Fruit fly (Drosophila melanogaster): ENCODE data around the gene CG42570.
A peak's percentile ranks its signal among the peaks of the same experiment; 100 is the strongest.

Gene CG42570

DNA sequence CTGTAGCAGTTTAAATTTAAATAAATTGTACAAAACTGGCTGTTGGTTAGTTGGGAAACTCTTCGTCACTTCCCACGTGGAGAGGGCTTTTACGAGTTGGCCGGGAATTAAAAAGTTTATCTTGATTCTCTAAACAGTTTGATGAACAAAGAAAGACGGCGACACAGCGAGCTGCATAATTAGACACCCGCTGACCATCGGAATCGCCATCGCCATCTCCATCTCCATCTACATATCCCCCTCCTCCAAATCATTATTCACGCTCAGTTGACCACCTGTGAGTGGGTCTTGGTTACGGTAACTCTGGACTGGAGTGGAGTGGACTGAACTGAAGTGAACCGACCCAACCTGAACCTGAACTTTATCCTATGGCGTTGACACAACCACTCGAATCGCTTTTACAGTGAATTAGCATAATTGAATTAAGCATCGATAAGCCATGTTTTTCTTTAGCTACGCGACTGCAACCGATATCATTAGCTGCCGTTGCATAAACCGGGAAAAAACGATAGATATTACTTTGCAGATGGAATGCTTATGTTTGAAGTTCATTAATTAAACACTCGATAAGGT, 23.2 kb downstream of the CG42570 start:
- TF ChIP-seq Camta (GFP tag; optimal IDR thresholded peaks at IDR 0.05), result no peak
- no peak for TF ChIP-seq gsb (GFP tag; IDR thresholded peaks at IDR 0.05)
- TF ChIP-seq CG14965 (GFP tag; optimal IDR thresholded peaks at IDR 0.05; ENCODE audit: borderline replicate concordance), result no peak
- no peak for TF ChIP-seq crc (GFP tag; optimal IDR thresholded peaks at IDR 0.05)
- no peak for TF ChIP-seq Oaz (GFP tag; IDR thresholded peaks at IDR 0.05)
- TF ChIP-seq ci (GFP tag; IDR thresholded peaks at IDR 0.05), result 0 out of 3 replicates have a peak, but pooled peaks have one; percentile 6
- TF ChIP-seq ase (GFP tag; IDR thresholded peaks at IDR 0.05), result no peak
- TF ChIP-seq wek (GFP tag; optimal IDR thresholded peaks at IDR 0.05), result no peak
- TF ChIP-seq zf30C (GFP tag; optimal IDR thresholded peaks at IDR 0.05), result no peak
- TF ChIP-seq Scr (GFP tag; IDR thresholded peaks at IDR 0.05; ENCODE audit: partially characterized antibody), result no peak
- no peak for TF ChIP-seq CG12071 (GFP tag; optimal IDR thresholded peaks at IDR 0.05)
- no peak for TF ChIP-seq yki (optimal IDR thresholded peaks at IDR 0.05)
- TF ChIP-seq zen2 (GFP tag; IDR thresholded peaks at IDR 0.05; ENCODE audit: partially characterized antibody), result no peak
- no peak for TF ChIP-seq CG1024 (GFP tag; IDR thresholded peaks at IDR 0.05)
- TF ChIP-seq tx (GFP tag; optimal IDR thresholded peaks at IDR 0.05), result no peak
- no peak for TF ChIP-seq CG31388 (GFP tag; optimal IDR thresholded peaks at IDR 0.05)
- TF ChIP-seq abd-A (tag; optimal IDR thresholded peaks at IDR 0.05), result peak; percentile 91
- no peak for TF ChIP-seq Hey (tag; optimal IDR thresholded peaks at IDR 0.05)
- no peak for TF ChIP-seq CG12744 (GFP tag; optimal IDR thresholded peaks at IDR 0.05)
- no peak for TF ChIP-seq MESR4 (GFP tag; optimal IDR thresholded peaks at IDR 0.05)
- TF ChIP-seq BtbVII (GFP tag; optimal IDR thresholded peaks at IDR 0.05), result no peak
- no peak for TF ChIP-seq CG1792 (GFP tag; optimal IDR thresholded peaks at IDR 0.05)
- peak; percentile 80 for TF ChIP-seq z (GFP tag; IDR thresholded peaks at IDR 0.05)
- TF ChIP-seq bowl (GFP tag; IDR thresholded peaks at IDR 0.05), result no peak
- no peak for TF ChIP-seq Drgx (GFP tag; IDR thresholded peaks at IDR 0.05)
- no peak for TF ChIP-seq CG18262 (tag; optimal IDR thresholded peaks at IDR 0.05)
- TF ChIP-seq Bgb (GFP tag; IDR thresholded peaks at IDR 0.05; ENCODE audit: partially characterized antibody), result no peak
- TF ChIP-seq gsb-n (tag; optimal IDR thresholded peaks at IDR 0.05), result peak; percentile 38
- TF ChIP-seq prd (optimal IDR thresholded peaks at IDR 0.05), result no peak
- TF ChIP-seq prd (GFP tag; IDR thresholded peaks at IDR 0.05), result no peak
- TF ChIP-seq CG12769 (tag; optimal IDR thresholded peaks at IDR 0.05), result peak; percentile 57
- TF ChIP-seq gt (GFP tag; IDR thresholded peaks at IDR 0.05), result no peak
- no peak for TF ChIP-seq CG32772 (GFP tag; IDR thresholded peaks at IDR 0.05)
- TF ChIP-seq hbn (GFP tag; IDR thresholded peaks at IDR 0.05; ENCODE audit: partially characterized antibody), result no peak
- 0 out of 2 replicates have a peak, but pooled peaks have one; percentile 6 for TF ChIP-seq Xrp1 (GFP tag; IDR thresholded peaks at IDR 0.05)
- TF ChIP-seq Hr78 (GFP tag; optimal IDR thresholded peaks at IDR 0.05), result peak in 1 of 2 experiments; percentile 87
- TF ChIP-seq CG15269 (tag; optimal IDR thresholded peaks at IDR 0.05), result no peak
- TF ChIP-seq sob (GFP tag; IDR thresholded peaks at IDR 0.05), result no peak
- no peak for TF ChIP-seq cato (GFP tag; optimal IDR thresholded peaks at IDR 0.05; ENCODE audit: borderline replicate concordance)
- TF ChIP-seq CG10543 (GFP tag; optimal IDR thresholded peaks at IDR 0.05), result no peak
- 0 out of 4 replicates have a peak, but pooled peaks have one; percentile 16 for TF ChIP-seq Dll (GFP tag; IDR thresholded peaks at IDR 0.05; ENCODE audit: partially characterized antibody)
- no peak for TF ChIP-seq Dip2 (GFP tag; IDR thresholded peaks at IDR 0.05)
- TF ChIP-seq CG4328 (GFP tag; optimal IDR thresholded peaks at IDR 0.05), result no peak
- no peak for TF ChIP-seq CG8944 (GFP tag; optimal IDR thresholded peaks at IDR 0.05)
- TF ChIP-seq Pdp1 (GFP tag; optimal IDR thresholded peaks at IDR 0.05), result peak in 1 of 2 experiments; percentile 60
- TF ChIP-seq sisA (GFP tag; IDR thresholded peaks at IDR 0.05), result no peak
- TF ChIP-seq dati (GFP tag; IDR thresholded peaks at IDR 0.05), result no peak
- no peak for TF ChIP-seq CG9876 (GFP tag; optimal IDR thresholded peaks at IDR 0.05)
- no peak for TF ChIP-seq da (GFP tag; optimal IDR thresholded peaks at IDR 0.05)
- TF ChIP-seq fru (optimal IDR thresholded peaks at IDR 0.05), result no peak
- no peak for TF ChIP-seq Sry-β (GFP tag; optimal IDR thresholded peaks at IDR 0.05)
